Fruit fly (Drosophila melanogaster) whole organism, adult: ENCODE measurements around the gene CG17778.

Experiments
- CG11617 ChIP-seq: fragments of 200-800 bp; sonication (Bioruptor generic); optimal IDR thresholded peaks from 2 replicates; lab custom pipeline; 2017; ENCODE audit warnings: mild to moderate bottlenecking, missing biosample characterization, missing genetic modification reagents, missing genetic modification characterization
- CG12768 ChIP-seq: fragments of 200-800 bp; sonication (Bioruptor generic); optimal IDR thresholded peaks from 2 replicates; lab custom pipeline; 2017; ENCODE audit warnings: missing biosample characterization, missing genetic modification characterization, mild to moderate bottlenecking, moderate library complexity, missing genetic modification reagents
- CG14711 ChIP-seq: fragments of 200-800 bp; sonication (Bioruptor generic); optimal IDR thresholded peaks from 2 replicates; lab custom pipeline; 2018; ENCODE audit warnings: missing biosample characterization, mild to moderate bottlenecking, missing genetic modification characterization, moderate library complexity
- CG1620 ChIP-seq: fragments of 200-800 bp; sonication (Bioruptor generic); optimal IDR thresholded peaks from 2 replicates; lab custom pipeline; 2016; ENCODE audit warnings: missing biosample characterization, missing genetic modification characterization
- CG33017 ChIP-seq: fragments of 200-800 bp; sonication (Bioruptor generic); optimal IDR thresholded peaks from 2 replicates; lab custom pipeline; 2018; ENCODE audit warnings: missing biosample characterization, mild to moderate bottlenecking, missing genetic modification characterization, moderate library complexity
- CG5204 ChIP-seq: fragments of 200-800 bp; sonication (Bioruptor generic); optimal IDR thresholded peaks from 2 replicates; lab custom pipeline; 2016; ENCODE audit warnings: missing biosample characterization, missing genetic modification characterization
- CG7045 ChIP-seq: fragments of 200-800 bp; sonication (Bioruptor generic); optimal IDR thresholded peaks from 2 replicates; lab custom pipeline; 2017; ENCODE audit warnings: missing biosample characterization, mild to moderate bottlenecking, missing genetic modification characterization
- CG7101 ChIP-seq: fragments of 200-800 bp; sonication (Bioruptor generic); optimal IDR thresholded peaks from 2 replicates; lab custom pipeline; 2018; ENCODE audit warnings: missing biosample characterization, mild to moderate bottlenecking, missing genetic modification characterization, moderate library complexity
- Clk ChIP-seq: fragments of 200-800 bp; sonication (Bioruptor generic); optimal IDR thresholded peaks from 2 replicates; lab custom pipeline; 2017; ENCODE audit warnings: missing biosample characterization, missing genetic modification characterization
- Crg-1 ChIP-seq: fragments of 200-800 bp; sonication (Bioruptor generic); optimal IDR thresholded peaks from 2 replicates; lab custom pipeline; 2016; ENCODE audit warnings: missing biosample characterization, missing genetic modification characterization
- Hr96 ChIP-seq: fragments of 200-800 bp; sonication (Bioruptor generic); optimal IDR thresholded peaks from 2 replicates; lab custom pipeline; 2016; ENCODE audit warnings: missing biosample characterization, missing genetic modification characterization
- Mnt ChIP-seq: fragments of 200-800 bp; sonication (Bioruptor generic); optimal IDR thresholded peaks from 2 replicates; lab custom pipeline; 2016; ENCODE audit warnings: missing biosample characterization, mild to moderate bottlenecking, missing genetic modification characterization
- bab1 ChIP-seq: fragments of 200-800 bp; sonication (Bioruptor generic); optimal IDR thresholded peaks from 3 replicates; lab custom pipeline; 2019; ENCODE audit warnings: missing biosample characterization, mild to moderate bottlenecking, missing genetic modification characterization, moderate library complexity
- cic ChIP-seq: fragments of 200-800 bp; sonication (Bioruptor generic); optimal IDR thresholded peaks from 2 replicates; lab custom pipeline; 2017; ENCODE audit warnings: missing biosample characterization, mild to moderate bottlenecking, missing genetic modification characterization, moderate library complexity
- cnc ChIP-seq, 2 experiments: fragments of >200 bp; optimal IDR thresholded peaks; 2 replicates each; lab custom pipeline; 2017
- kay ChIP-seq: fragments of 200-800 bp; sonication (Bioruptor generic); peaks from one replicate; lab custom pipeline; 2016; ENCODE audit warnings: missing biosample characterization, missing genetic modification characterization, borderline replicate concordance
- ovo ChIP-seq: fragments of 200-800 bp; sonication (Bioruptor generic); optimal IDR thresholded peaks from 2 replicates; lab custom pipeline; 2016; ENCODE audit warnings: missing biosample characterization, missing genetic modification characterization
- pad ChIP-seq: fragments of 200-800 bp; sonication (Bioruptor generic); optimal IDR thresholded peaks from 3 replicates; lab custom pipeline; 2017; ENCODE audit warnings: missing biosample characterization, missing genetic modification characterization, mild to moderate bottlenecking, moderate library complexity, missing genetic modification reagents
- tj ChIP-seq: fragments of 200-800 bp; sonication (Bioruptor generic); optimal IDR thresholded peaks from 3 replicates; lab custom pipeline; 2017; ENCODE audit warnings: missing biosample characterization, mild to moderate bottlenecking, missing genetic modification characterization, moderate library complexity
- toe ChIP-seq: fragments of 200-800 bp; sonication (Bioruptor generic); optimal IDR thresholded peaks from 2 replicates; lab custom pipeline; 2016; ENCODE audit warnings: missing biosample characterization, missing genetic modification characterization

CG17778 gene

DNA sequence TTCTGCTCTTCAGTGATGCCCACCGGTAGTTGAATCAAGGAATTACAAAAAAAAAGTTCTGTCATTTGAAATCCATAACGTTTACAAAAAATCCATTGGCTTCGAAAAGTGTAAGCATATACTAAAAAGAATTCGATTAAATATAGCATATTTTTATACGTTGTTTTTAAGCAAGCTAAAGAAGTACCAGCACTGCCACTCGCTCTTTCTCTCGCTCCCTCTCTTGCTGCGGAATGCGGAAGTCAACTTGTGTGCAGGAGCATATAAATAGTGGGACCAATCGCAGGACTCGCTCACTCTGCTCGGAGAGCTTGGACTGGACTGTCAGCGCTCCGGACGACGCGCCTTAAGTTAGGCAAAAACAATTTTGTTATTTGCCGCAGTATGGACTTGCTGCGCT is at the start of gene CG17778:
TSS of gene CG17778 (plus strand) at position 8 of the 400 bp plus-strand sequence.
- no peak for TF ChIP-seq pad (GFP tag; lab: Kevin White, UChicago)
- no peak for TF ChIP-seq CG33017 (tag; lab: Kevin White, UChicago)
- no peak for TF ChIP-seq CG14711 (tag; lab: Kevin White, UChicago)
- TF ChIP-seq CG7045: no peak
- no peak for TF ChIP-seq bab1
- TF ChIP-seq toe (GFP tag; lab: Kevin White, UChicago): no peak
- TF ChIP-seq Crg-1 (GFP tag; lab: Kevin White, UChicago): no peak

DNA sequence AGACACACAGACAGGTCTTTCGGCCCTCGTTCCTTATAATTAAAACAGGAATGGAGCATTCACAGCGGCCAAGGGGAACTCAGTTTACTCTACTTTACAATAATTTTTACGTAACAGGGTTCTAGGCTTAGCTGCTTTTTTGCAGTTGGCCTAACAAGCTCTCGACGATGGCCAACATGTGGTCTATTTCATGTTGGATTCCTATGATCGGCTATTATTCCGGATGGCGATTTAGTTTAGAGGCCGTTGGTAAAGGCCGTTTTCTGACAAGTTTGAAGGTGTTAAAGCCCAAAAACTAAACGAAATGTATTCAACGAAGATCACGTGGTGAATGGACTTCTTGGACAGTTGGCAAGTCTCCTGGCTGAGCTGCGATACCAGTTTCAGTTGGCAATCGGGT is 48.4 kb upstream of the CG17778 start:
- no peak for TF ChIP-seq CG14711 (tag; lab: Kevin White, UChicago)
- TF ChIP-seq toe (GFP tag; lab: Kevin White, UChicago): no peak
- TF ChIP-seq pad (GFP tag; lab: Kevin White, UChicago): no peak
- no peak for TF ChIP-seq Hr96 (GFP tag; lab: Kevin White, UChicago)
- no peak for TF ChIP-seq cnc (optimal IDR thresholded peaks at IDR 0.05; lab: Kevin White, UChicago)
- no peak for TF ChIP-seq CG7045
- TF ChIP-seq CG11617 (GFP tag; lab: Kevin White, UChicago): no peak
- no peak for TF ChIP-seq bab1
- TF ChIP-seq CG33017 (tag; lab: Kevin White, UChicago): no peak
- no peak for TF ChIP-seq tj (GFP tag; lab: Kevin White, UChicago)
- no peak for TF ChIP-seq Clk (GFP tag; lab: Kevin White, UChicago)
- TF ChIP-seq CG7101: no peak
- no peak for TF ChIP-seq CG5204 (GFP tag; lab: Kevin White, UChicago)
- no peak for TF ChIP-seq CG1620 (GFP tag; lab: Kevin White, UChicago)
- no peak for TF ChIP-seq cic (GFP tag; lab: Kevin White, UChicago)
- TF ChIP-seq kay (GFP tag; lab: Kevin White, UChicago): no peak
- TF ChIP-seq CG12768 (GFP tag; lab: Kevin White, UChicago): no peak

dm6 chrX:448270-448669 is 46.1 kb upstream of the CG17778 start:
- TF ChIP-seq Mnt: no peak
- TF ChIP-seq CG7101: no peak
- TF ChIP-seq ovo (GFP tag; lab: Kevin White, UChicago): no peak
- no peak for TF ChIP-seq bab1
- no peak for TF ChIP-seq kay (GFP tag; lab: Kevin White, UChicago)
- no peak for TF ChIP-seq Hr96 (GFP tag; lab: Kevin White, UChicago)
- TF ChIP-seq CG11617 (GFP tag; lab: Kevin White, UChicago): no peak
- TF ChIP-seq toe (GFP tag; lab: Kevin White, UChicago): no peak
- no peak for TF ChIP-seq cnc (optimal IDR thresholded peaks at IDR 0.05; lab: Kevin White, UChicago)
- no peak for TF ChIP-seq CG33017 (tag; lab: Kevin White, UChicago)
- TF ChIP-seq tj (GFP tag; lab: Kevin White, UChicago): no peak
- TF ChIP-seq CG1620 (GFP tag; lab: Kevin White, UChicago): no peak
- no peak for TF ChIP-seq CG12768 (GFP tag; lab: Kevin White, UChicago)
- TF ChIP-seq CG14711 (tag; lab: Kevin White, UChicago): no peak
- TF ChIP-seq CG7045: no peak

dm6 chrX:448978-449377 is 45.4 kb upstream of the CG17778 start:
- TF ChIP-seq CG33017 (tag; lab: Kevin White, UChicago): no peak
- TF ChIP-seq kay (GFP tag; lab: Kevin White, UChicago): no peak
- no peak for TF ChIP-seq pad (GFP tag; lab: Kevin White, UChicago)
- TF ChIP-seq CG7101: no peak
- no peak for TF ChIP-seq CG1620 (GFP tag; lab: Kevin White, UChicago)
- no peak for TF ChIP-seq CG12768 (GFP tag; lab: Kevin White, UChicago)
- no peak for TF ChIP-seq cic (GFP tag; lab: Kevin White, UChicago)
- no peak for TF ChIP-seq toe (GFP tag; lab: Kevin White, UChicago)
- no peak for TF ChIP-seq CG5204 (GFP tag; lab: Kevin White, UChicago)
- no peak for TF ChIP-seq Mnt
- no peak for TF ChIP-seq CG7045
- TF ChIP-seq Clk (GFP tag; lab: Kevin White, UChicago): no peak
- TF ChIP-seq CG14711 (tag; lab: Kevin White, UChicago): no peak

DNA sequence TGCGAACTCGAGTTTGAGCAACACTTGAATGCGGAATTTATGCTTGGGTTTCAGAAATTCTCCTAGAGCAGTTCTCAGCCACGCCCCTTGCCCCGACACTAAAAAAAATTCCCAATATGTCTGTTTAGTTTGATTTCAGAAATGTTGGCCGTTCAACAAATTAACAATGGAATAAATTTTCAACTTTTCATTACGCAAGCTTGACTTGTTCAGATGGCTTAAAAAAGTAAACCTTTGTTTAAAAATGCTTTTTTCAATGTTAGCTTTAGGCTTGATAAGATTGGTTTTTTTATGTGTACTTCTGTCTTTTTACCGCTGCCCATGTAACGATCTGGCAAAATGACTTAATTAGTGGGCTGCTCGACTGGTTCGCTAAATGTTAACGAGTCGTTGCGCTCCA is 41.7 kb upstream of the CG17778 start:
- no peak for TF ChIP-seq pad (GFP tag; lab: Kevin White, UChicago)
- no peak for TF ChIP-seq CG1620 (GFP tag; lab: Kevin White, UChicago)
- no peak for TF ChIP-seq cnc (optimal IDR thresholded peaks at IDR 0.05; lab: Kevin White, UChicago)
- no peak for TF ChIP-seq kay (GFP tag; lab: Kevin White, UChicago)
- no peak for TF ChIP-seq bab1

dm6 chrX:456959-457358 is 37.5 kb upstream of the CG17778 start:
- TF ChIP-seq CG7045 (no peak), bab1 (no peak), CG12768 (GFP tag; lab: Kevin White, UChicago) (no peak), pad (GFP tag; lab: Kevin White, UChicago) (no peak), Hr96 (GFP tag; lab: Kevin White, UChicago) (no peak), CG5204 (GFP tag; lab: Kevin White, UChicago) (no peak), CG11617 (GFP tag; lab: Kevin White, UChicago) (no peak), Clk (GFP tag; lab: Kevin White, UChicago) (no peak), CG1620 (GFP tag; lab: Kevin White, UChicago) (no peak)

DNA sequence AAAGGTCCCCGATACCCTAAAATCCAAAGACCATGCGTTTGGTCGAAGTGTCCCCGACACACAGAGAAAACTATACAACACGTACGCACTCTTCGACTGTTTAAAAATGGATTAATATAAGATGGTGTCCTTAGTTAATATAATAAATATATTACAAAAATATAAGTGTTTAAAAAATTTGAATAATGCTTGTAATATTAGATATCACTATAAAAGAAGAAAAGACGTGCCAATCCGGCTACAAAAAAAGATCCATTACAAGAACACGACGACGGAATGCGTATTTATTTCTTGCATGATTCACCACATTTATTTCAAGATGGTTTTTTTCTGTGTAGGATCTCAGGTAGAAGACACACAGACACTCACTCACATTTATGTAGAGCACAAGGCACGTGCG is 36.6 kb upstream of the CG17778 start:
- TF ChIP-seq kay (GFP tag; lab: Kevin White, UChicago): no peak
- TF ChIP-seq CG7045: no peak
